Worm (Caenorhabditis elegans) whole organism, mixed stage, embryonic: ENCODE measurements around the gene W08E12.9.

Source experiments
- bed-3 ChIP-seq: fragments of 200-800 bp; sonication (Bioruptor generic); optimal IDR thresholded peaks from 3 replicates; lab custom pipeline; 2018; ENCODE audit warnings: mild to moderate bottlenecking, missing genetic modification characterization, moderate library complexity, missing compliant biosample characterization
- elt-3 ChIP-seq: fragments of 150-350 bp; optimal IDR thresholded peaks from 2 replicates; lab custom pipeline; 2014; ENCODE audit warnings: missing biosample characterization, missing genetic modification characterization
- lin-13 ChIP-seq: fragments of 150-350 bp; optimal IDR thresholded peaks from 2 replicates; lab custom pipeline; 2014; ENCODE audit warnings: missing biosample characterization, missing genetic modification characterization
- nhr-28 ChIP-seq: fragments of 150-350 bp; optimal IDR thresholded peaks from 2 replicates; lab custom pipeline; 2014; ENCODE audit warnings: missing biosample characterization, missing genetic modification characterization
- pha-4 ChIP-seq: fragments of 150-350 bp; optimal IDR thresholded peaks from 2 replicates; lab custom pipeline; 2018; ENCODE audit warnings: missing biosample characterization, missing genetic modification reagents, missing genetic modification characterization
- sptf-1 ChIP-seq: sonication (generic microtip); optimal IDR thresholded peaks from 2 replicates; lab custom pipeline; 2017; ENCODE audit warnings: mild to moderate bottlenecking, missing genetic modification characterization, moderate library complexity, missing compliant biosample characterization
- ztf-11 ChIP-seq: fragments of 150-350 bp; optimal IDR thresholded peaks from 2 replicates; lab custom pipeline; 2014; ENCODE audit warnings: missing biosample characterization, missing genetic modification characterization

DNA sequence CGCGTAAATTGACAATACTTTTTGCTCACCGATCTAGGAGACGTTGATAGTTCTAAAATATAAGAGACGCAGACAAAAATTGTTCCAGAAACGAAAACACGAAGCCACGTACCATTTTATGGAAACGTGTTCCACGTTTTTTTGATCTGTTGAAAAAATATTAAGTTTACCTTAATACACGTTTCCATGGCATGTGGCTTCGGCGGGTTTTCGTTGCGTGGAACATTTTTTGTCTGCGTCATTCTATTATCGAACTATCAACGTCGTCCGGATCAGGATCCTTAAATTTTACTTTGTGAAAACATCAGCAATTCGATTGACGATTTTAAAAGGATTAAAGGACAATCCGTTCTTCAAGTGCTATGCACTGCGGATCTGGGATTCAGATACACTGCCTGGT is 41.7 kb downstream of the W08E12.9 start, which contains the start of gene T26C12.2:
- no peak for TF ChIP-seq sptf-1 (tag; lab: Kevin White, UChicago)
- TF ChIP-seq nhr-28 (tag; lab: Kevin White, UChicago), result no peak
- TF ChIP-seq pha-4, result no peak
- TF ChIP-seq elt-3 (tag; lab: Kevin White, UChicago), result no peak
- TF ChIP-seq bed-3, result no peak
- no peak for TF ChIP-seq ztf-11
- no peak for TF ChIP-seq lin-13 (tag; lab: Kevin White, UChicago)
